Fruit fly (Drosophila melanogaster): ENCODE data around the gene Cyp4g1.

Cyp4g1 gene

DNA sequence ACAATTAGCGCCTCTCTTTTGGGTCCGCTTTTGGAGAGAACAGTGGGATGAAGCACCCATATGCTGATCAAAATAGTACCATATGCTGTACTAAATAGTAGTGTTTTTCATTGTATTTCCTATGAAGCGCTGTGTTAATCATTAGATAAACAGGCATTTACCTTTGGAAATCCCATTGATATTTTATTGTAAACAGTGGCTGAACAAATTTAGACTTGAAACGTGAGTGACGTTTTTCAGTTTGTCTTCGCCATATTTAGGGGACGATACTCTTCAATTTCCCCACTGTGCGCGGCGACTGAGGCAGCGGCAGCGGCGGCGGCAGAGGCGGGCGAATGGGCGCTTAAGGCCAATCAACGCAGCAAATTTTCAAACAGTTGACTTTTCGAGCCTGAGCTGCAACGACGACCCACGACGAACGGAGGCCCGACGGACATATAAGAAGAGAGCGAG, 30.5 kb upstream of the Cyp4g1 start (continued):
- no peak for TF ChIP-seq CG17802 (tag; optimal IDR thresholded peaks at IDR 0.05)
- no peak for TF ChIP-seq CG3726 (GFP tag; IDR thresholded peaks at IDR 0.05)
- TF ChIP-seq wdn (GFP tag; IDR thresholded peaks at IDR 0.05) = peak; percentile 78
- TF ChIP-seq pho (GFP tag; optimal IDR thresholded peaks at IDR 0.05) = peak; percentile 85
- TF ChIP-seq phol (tag; optimal IDR thresholded peaks at IDR 0.05) = peak; percentile 71
- peak; percentile 45 for TF ChIP-seq pfk (GFP tag; optimal IDR thresholded peaks at IDR 0.05)
- TF ChIP-seq CG30020 (tag; optimal IDR thresholded peaks at IDR 0.05) = no peak
- TF ChIP-seq CG33557 (GFP tag; optimal IDR thresholded peaks at IDR 0.05) = peak; percentile 34
- TF ChIP-seq sens-2 (GFP tag; IDR thresholded peaks at IDR 0.05) = no peak
- TF ChIP-seq dimm (GFP tag; IDR thresholded peaks at IDR 0.05) = no peak
- no peak for TF ChIP-seq Atf3 (GFP tag; optimal IDR thresholded peaks at IDR 0.05)
- peak; percentile 71 for TF ChIP-seq CG3407 (GFP tag; optimal IDR thresholded peaks at IDR 0.05)
- no peak for TF ChIP-seq CG31388 (GFP tag; optimal IDR thresholded peaks at IDR 0.05)
- TF ChIP-seq CG14710 (tag; optimal IDR thresholded peaks at IDR 0.05) = peak; percentile 51
- peak; percentile 86 for TF ChIP-seq CG15269 (tag; optimal IDR thresholded peaks at IDR 0.05)
- TF ChIP-seq corto (GFP tag; optimal IDR thresholded peaks at IDR 0.05) = no peak
- TF ChIP-seq MESR4 (GFP tag; optimal IDR thresholded peaks at IDR 0.05) = no peak
- 0 out of 2 replicates have a peak, but pooled peaks have one; percentile 45 for TF ChIP-seq CG17612 (GFP tag; IDR thresholded peaks at IDR 0.05)
- 0 out of 2 replicates have a peak, but pooled peaks have one; percentile 9 for TF ChIP-seq CG10959 (GFP tag; IDR thresholded peaks at IDR 0.05)
- 0 out of 3 replicates have a peak, but pooled peaks have one; percentile 41 for TF ChIP-seq Optix (GFP tag; IDR thresholded peaks at IDR 0.05)
- TF ChIP-seq CG11695 (GFP tag; IDR thresholded peaks at IDR 0.05) = peak; percentile 82; the same call in 2 of the 3 replicates
- TF ChIP-seq Ptx1 (GFP tag; IDR thresholded peaks at IDR 0.05) = peak; percentile 72
- TF ChIP-seq CG8924 (tag; optimal IDR thresholded peaks at IDR 0.05) = peak; percentile 86
- peak; percentile 62 for TF ChIP-seq chn (GFP tag; optimal IDR thresholded peaks at IDR 0.05)
- TF ChIP-seq zfh1 (GFP tag; IDR thresholded peaks at IDR 0.05) = peak; percentile 53; the same call in 2 of the 3 replicates
- no peak for TF ChIP-seq gt (GFP tag; IDR thresholded peaks at IDR 0.05)
- TF ChIP-seq CG3838 (GFP tag; optimal IDR thresholded peaks at IDR 0.05) = peak; percentile 53
- peak; percentile 5 for TF ChIP-seq CG17186 (GFP tag; optimal IDR thresholded peaks at IDR 0.05)
- peak; percentile 79 for TF ChIP-seq NK7.1 (GFP tag; optimal IDR thresholded peaks at IDR 0.05)
- peak in 1 of 2 experiments; percentile 77 for TF ChIP-seq Trl (optimal IDR thresholded peaks at IDR 0.05)
- TF ChIP-seq Trl (GFP tag; optimal IDR thresholded peaks at IDR 0.05) = peak; percentile 72
- peak; percentile 95 for TF ChIP-seq CG18599 (GFP tag; optimal IDR thresholded peaks at IDR 0.05)
- TF ChIP-seq CG14965 (GFP tag; optimal IDR thresholded peaks at IDR 0.05; ENCODE audit: borderline replicate concordance) = peak; percentile 52
- no peak for TF ChIP-seq pan (optimal IDR thresholded peaks at IDR 0.05)
- TF ChIP-seq pan (GFP tag; optimal IDR thresholded peaks at IDR 0.05 in 1 of 2, IDR thresholded peaks at IDR 0.05 in 1 of 2) = peak in 1 of 2 experiments; percentile 74
- TF ChIP-seq Sox102F (GFP tag; optimal IDR thresholded peaks at IDR 0.05) = no peak
- TF ChIP-seq sc (optimal IDR thresholded peaks at IDR 0.05) = no peak
- TF ChIP-seq sc (GFP tag; optimal IDR thresholded peaks at IDR 0.05) = peak; percentile 28
- peak; percentile 39; the same call in 1 of the 2 replicates for TF ChIP-seq Dip2 (GFP tag; IDR thresholded peaks at IDR 0.05)
- peak; percentile 49 for TF ChIP-seq CG18011 (GFP tag; optimal IDR thresholded peaks at IDR 0.05)
- TF ChIP-seq E2f1 (GFP tag; IDR thresholded peaks at IDR 0.05) = peak; percentile 74
- peak; percentile 68 for TF ChIP-seq HLH3B (GFP tag; IDR thresholded peaks at IDR 0.05)
- peak; percentile 43 for TF ChIP-seq twi (tag; optimal IDR thresholded peaks at IDR 0.05)
- TF ChIP-seq CG12219 (GFP tag; optimal IDR thresholded peaks at IDR 0.05) = peak; percentile 85
- no peak for TF ChIP-seq ab (GFP tag; optimal IDR thresholded peaks at IDR 0.05)
- no peak for TF ChIP-seq prd (optimal IDR thresholded peaks at IDR 0.05)
- TF ChIP-seq prd (GFP tag; IDR thresholded peaks at IDR 0.05) = peak; percentile 72
- TF ChIP-seq CG14441 (GFP tag; IDR thresholded peaks at IDR 0.05) = peak; percentile 68
- TF ChIP-seq lab (GFP tag; optimal IDR thresholded peaks at IDR 0.05) = peak; percentile 93
- peak; percentile 58 for TF ChIP-seq Usf (GFP tag; optimal IDR thresholded peaks at IDR 0.05)
- no peak for TF ChIP-seq CG1832 (GFP tag; optimal IDR thresholded peaks at IDR 0.05)
- TF ChIP-seq gem (tag; optimal IDR thresholded peaks at IDR 0.05) = peak; percentile 87
